Fruit fly (Drosophila melanogaster): ENCODE measurements around the gene BBS5.

- TF ChIP-seq CG8478 (optimal IDR thresholded peaks at IDR 0.05) (no peak), CTCF (optimal IDR thresholded peaks at IDR 0.05) (no peak)
Observed at dm6 chr3R:4831197-4831596, 15.1 kb downstream of the BBS5 start, which contains the start of gene CG14659.
